Worm (Caenorhabditis elegans): Measurements from ENCODE around the gene Y45F3A.8.
A peak's percentile ranks its signal among the peaks of the same experiment; 100 is the strongest.

Gene Y45F3A.8

ce11 chrIII:10624564-10624963, 31.9 kb upstream of the Y45F3A.8 start (continued):
- TF ChIP-seq T26A5.8 (tag; optimal IDR thresholded peaks at IDR 0.05) (no peak), hlh-12 (tag; optimal IDR thresholded peaks at IDR 0.05) (no peak), nhr-27 (tag; optimal IDR thresholded peaks at IDR 0.05) (peak; percentile 23), lin-40 (tag; optimal IDR thresholded peaks at IDR 0.05) (peak; percentile 45), zfh-2 (GFP tag; conservative IDR thresholded peaks at IDR 0.05) (peak; percentile 55; the same call in 1 of the 2 replicates), Y56A3A.18 (GFP tag; IDR thresholded peaks at IDR 0.05) (0 out of 2 replicates have a peak, but pooled peaks have one; percentile 21), ccch-3 (GFP tag; optimal IDR thresholded peaks at IDR 0.05) (no peak), nhr-179 (tag; optimal IDR thresholded peaks at IDR 0.05) (no peak), tbx-9 (tag; optimal IDR thresholded peaks at IDR 0.05; ENCODE audit: borderline replicate concordance) (no peak), hsf-1 (GFP tag; IDR thresholded peaks at IDR 0.05) (peak; percentile 53; the same call in 1 of the 2 replicates), ZK185.1 (tag; optimal IDR thresholded peaks at IDR 0.05; ENCODE audit: poor library complexity, severe bottlenecking) (peak; percentile 85), cebp-1 (GFP tag; IDR thresholded peaks at IDR 0.05) (0 out of 2 replicates have a peak, but pooled peaks have one; percentile 17), cebp-1 (tag; optimal IDR thresholded peaks at IDR 0.05) (peak; percentile 61), Y53G8AR.9 (GFP tag; conservative IDR thresholded peaks at IDR 0.05) (0 out of 2 replicates have a peak, but pooled peaks have one; percentile 50), tlf-1 (GFP tag; optimal IDR thresholded peaks at IDR 0.05) (peak; percentile 15), D2030.7 (GFP tag; IDR thresholded peaks at IDR 0.05) (peak; percentile 50), snpc-1.3 (tag; optimal IDR thresholded peaks at IDR 0.05; ENCODE audit: insufficient read depth) (peak; percentile 80), bed-1 (GFP tag; IDR thresholded peaks at IDR 0.05) (0 out of 2 replicates have a peak, but pooled peaks have one; percentile 69), dpff-1 (tag; optimal IDR thresholded peaks at IDR 0.05) (no peak), ceh-27 (GFP tag; optimal IDR thresholded peaks at IDR 0.05) (peak; percentile 60), dpl-1 (GFP tag; optimal IDR thresholded peaks at IDR 0.05) (no peak), mcd-1 (GFP tag; IDR thresholded peaks at IDR 0.05) (peak; percentile 60), ztf-22 (GFP tag; optimal IDR thresholded peaks at IDR 0.05) (no peak), somi-1 (GFP tag; optimal IDR thresholded peaks at IDR 0.05) (peak; percentile 6), nfya-2 (GFP tag; IDR thresholded peaks at IDR 0.05) (0 out of 2 replicates have a peak, but pooled peaks have one; percentile 8), lir-1 (GFP tag; conservative IDR thresholded peaks at IDR 0.05) (peak; percentile 68), unc-130 (GFP tag; optimal IDR thresholded peaks at IDR 0.05) (peak; percentile 26), lag-1 (GFP tag; IDR thresholded peaks at IDR 0.05) (no peak), lsy-27 (tag; optimal IDR thresholded peaks at IDR 0.05; ENCODE audit: borderline replicate concordance, insufficient read depth) (no peak), hmg-1.2 (GFP tag; IDR thresholded peaks at IDR 0.05) (peak; percentile 67), zim-3 (tag; optimal IDR thresholded peaks at IDR 0.05) (peak; percentile 70), bed-2 (GFP tag; IDR thresholded peaks at IDR 0.05) (no peak), T07F8.4 (tag; optimal IDR thresholded peaks at IDR 0.05) (peak; percentile 70), attf-5 (GFP tag; optimal IDR thresholded peaks at IDR 0.05) (peak; percentile 58), F22D6.2 (tag; optimal IDR thresholded peaks at IDR 0.05) (no peak), ama-1 (optimal IDR thresholded peaks at IDR 0.05) (no peak), ama-1 (GFP tag; optimal IDR thresholded peaks at IDR 0.05) (peak; percentile 68 to 78), ztf-18 (tag; optimal IDR thresholded peaks at IDR 0.05) (peak; percentile 76)

ce11 chrIII:10621208-10621607, 28.6 kb upstream of the Y45F3A.8 start, which contains the start of the genes lron-10 and hpr-9:
Gene lron-10, minus strand, starts transcription at chrIII:10621369.
Gene hpr-9, plus strand, starts transcription at chrIII:10621551.
- TF ChIP-seq ceh-27 (GFP tag; optimal IDR thresholded peaks at IDR 0.05) = peak; percentile 77
- peak; percentile 76 for TF ChIP-seq rcor-1 (GFP tag; IDR thresholded peaks at IDR 0.05)
- TF ChIP-seq ets-4 (GFP tag; optimal IDR thresholded peaks at IDR 0.05) = no peak
- TF ChIP-seq bed-1 (GFP tag; IDR thresholded peaks at IDR 0.05) = peak; percentile 86; the same call in 1 of the 2 replicates
- TF ChIP-seq ztf-25 (GFP tag; IDR thresholded peaks at IDR 0.05) = no peak
- no peak for TF ChIP-seq unc-62 (GFP tag; optimal IDR thresholded peaks at IDR 0.05)
- no peak for TF ChIP-seq lag-1 (GFP tag; IDR thresholded peaks at IDR 0.05)
- peak; percentile 14 for TF ChIP-seq hrde-1 (tag; optimal IDR thresholded peaks at IDR 0.05; ENCODE audit: borderline replicate concordance)
- no peak for TF ChIP-seq mxl-1 (tag; optimal IDR thresholded peaks at IDR 0.05)
- peak; percentile 3 for TF ChIP-seq atf-7 (tag; optimal IDR thresholded peaks at IDR 0.05)
- TF ChIP-seq Y53G8AR.9 (GFP tag; conservative IDR thresholded peaks at IDR 0.05) = peak; percentile 73; the same call in 1 of the 2 replicates
- peak; percentile 65 for TF ChIP-seq D2030.7 (GFP tag; IDR thresholded peaks at IDR 0.05)
- no peak; the same call in 1 of the 2 replicates for TF ChIP-seq egrh-3 (GFP tag; IDR thresholded peaks at IDR 0.05)
- peak; percentile 69 for TF ChIP-seq mel-28 (tag; optimal IDR thresholded peaks at IDR 0.05; ENCODE audit: borderline replicate concordance)
- 0 out of 2 replicates have a peak, but pooled peaks have one; percentile 31 for TF ChIP-seq sea-2 (GFP tag; IDR thresholded peaks at IDR 0.05)
- no peak for TF ChIP-seq nhr-120 (GFP tag; IDR thresholded peaks at IDR 0.05)

Measured in whole organism, young adult.